Worm (Caenorhabditis elegans): ENCODE data around the gene T05B9.2.
A peak's percentile ranks its signal among the peaks of the same experiment; 100 is the strongest.

T05B9.2 gene

ce11 chrII:11268822-11269221 lies 13.2 kb downstream of the T05B9.2 start, which contains the start of gene cut-1:
Gene cut-1, plus strand, starts transcription at chrII:11269122.
- TF ChIP-seq F49E8.2 (tag; optimal IDR thresholded peaks at IDR 0.05; ENCODE audit: borderline replicate concordance) (no peak), dmd-9 (GFP tag; IDR thresholded peaks at IDR 0.05) (no peak), nhr-25 (tag; optimal IDR thresholded peaks at IDR 0.05; ENCODE audit: borderline replicate concordance, insufficient read depth) (no peak)

DNA sequence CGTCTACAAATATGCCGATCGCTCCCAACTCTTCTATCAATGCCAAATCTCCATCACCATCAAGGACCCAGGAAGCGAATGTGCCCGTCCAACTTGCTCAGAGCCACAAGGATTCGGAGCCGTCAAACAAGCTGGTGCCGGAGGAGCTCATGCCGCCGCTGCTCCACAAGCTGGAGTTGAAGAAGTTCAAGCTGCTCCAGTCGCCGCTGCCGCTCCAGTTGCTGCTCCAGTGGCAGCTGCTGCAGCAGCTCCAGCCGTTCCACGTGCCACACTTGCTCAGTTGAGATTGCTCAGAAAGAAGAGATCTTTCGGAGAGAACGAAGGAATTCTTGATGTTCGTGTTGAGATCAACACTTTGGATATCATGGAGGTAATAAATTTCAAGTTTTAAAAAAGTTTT lies 15.2 kb downstream of the T05B9.2 start:
- TF ChIP-seq F26F4.8 (GFP tag; conservative IDR thresholded peaks at IDR 0.05) (no peak), set-16 (GFP tag; IDR thresholded peaks at IDR 0.05) (peak; percentile 91)

- no peak for TF ChIP-seq T20F7.1 (GFP tag; optimal IDR thresholded peaks at IDR 0.05)
- no peak for TF ChIP-seq lir-3 (tag; optimal IDR thresholded peaks at IDR 0.05)
- no peak for TF ChIP-seq Y75B8A.6 (GFP tag; IDR thresholded peaks at IDR 0.05)
- no peak for TF ChIP-seq madf-5 (GFP tag; IDR thresholded peaks at IDR 0.05)
- no peak for TF ChIP-seq pqm-1 (tag; optimal IDR thresholded peaks at IDR 0.05)
- TF ChIP-seq fkh-10 (GFP tag; optimal IDR thresholded peaks at IDR 0.05): no peak
- TF ChIP-seq D1046.2 (GFP tag; IDR thresholded peaks at IDR 0.05): no peak
- TF ChIP-seq zip-2 (tag; optimal IDR thresholded peaks at IDR 0.05): no peak
- TF ChIP-seq arid-1 (GFP tag; conservative IDR thresholded peaks at IDR 0.05): no peak
- no peak for TF ChIP-seq egl-27 (tag; optimal IDR thresholded peaks at IDR 0.05)
- no peak for TF ChIP-seq zip-11 (GFP tag; IDR thresholded peaks at IDR 0.05)
Observed at ce11 chrII:11274876-11275275, 19.2 kb downstream of the T05B9.2 start.

DNA sequence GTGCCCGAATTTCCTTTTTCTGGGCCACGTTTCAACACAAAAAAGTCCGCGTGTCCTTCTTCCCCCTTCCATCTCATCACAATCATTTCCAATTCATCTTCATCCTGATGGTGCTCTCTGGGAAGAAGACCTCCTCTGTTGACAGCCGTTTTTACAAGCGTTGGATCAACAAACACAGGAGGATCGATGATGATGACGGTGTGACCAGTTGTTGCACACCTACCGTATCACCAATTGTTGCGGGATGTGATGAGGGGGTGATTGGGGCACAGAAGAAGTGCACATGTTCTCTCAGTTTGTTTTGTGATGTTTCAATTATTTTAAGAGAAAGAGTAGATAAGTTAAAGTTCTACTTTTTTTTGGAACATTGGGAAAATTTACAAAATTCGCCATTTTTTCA lies 19.8 kb downstream of the T05B9.2 start:
- TF ChIP-seq nhr-10 (tag; optimal IDR thresholded peaks at IDR 0.05): no peak

DNA sequence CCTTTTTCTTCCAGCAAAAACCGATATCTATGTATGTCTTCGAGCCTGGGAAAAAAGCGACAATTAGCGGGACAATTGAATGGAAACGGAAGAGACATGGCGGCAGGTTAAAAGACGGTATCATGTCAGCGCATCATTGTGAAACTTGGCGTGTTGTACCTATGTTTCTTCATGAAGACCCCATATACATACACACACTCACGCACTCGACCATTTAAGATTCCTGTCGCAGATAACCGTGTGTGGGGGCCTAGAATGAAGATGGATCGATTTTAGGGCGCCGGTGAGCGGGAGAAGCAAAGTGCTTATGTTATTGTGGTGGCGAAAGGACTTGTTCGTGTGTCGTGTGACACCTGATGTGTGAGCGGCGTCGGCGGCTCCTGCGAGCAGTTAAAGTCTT lies 21.2 kb downstream of the T05B9.2 start:
- TF ChIP-seq unc-62 (GFP tag; optimal IDR thresholded peaks at IDR 0.05 in 1 of 2) (peak in 1 of 2 experiments; percentile 1), unc-62 (tag; optimal IDR thresholded peaks at IDR 0.05) (no peak), vab-7 (GFP tag; IDR thresholded peaks at IDR 0.05) (no peak)

DNA sequence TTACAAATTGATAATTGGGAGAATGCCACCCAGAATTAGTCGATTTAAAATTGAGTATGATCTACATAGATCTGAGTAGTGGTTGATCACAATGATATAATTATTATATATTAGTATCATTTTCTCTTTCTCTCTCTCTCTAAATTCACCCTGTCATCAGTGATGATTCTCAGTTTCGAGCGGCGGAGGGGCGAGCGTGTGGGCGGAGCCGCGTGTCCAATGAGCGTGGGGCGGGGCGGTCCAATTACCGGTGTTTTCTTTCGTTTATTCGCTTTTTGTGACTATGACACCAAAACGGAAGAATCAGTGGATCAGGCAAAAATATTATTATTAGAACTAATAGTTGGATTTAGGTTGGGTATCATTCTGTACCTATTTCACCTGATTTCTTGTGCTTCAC lies 24.3 kb downstream of the T05B9.2 start:
- TF ChIP-seq set-16 (GFP tag; IDR thresholded peaks at IDR 0.05) (0 out of 2 replicates have a peak, but pooled peaks have one; percentile 11), ceh-32 (tag; optimal IDR thresholded peaks at IDR 0.05; ENCODE audit: poor library complexity) (no peak)

ce11 chrII:11281177-11281576 lies 25.5 kb downstream of the T05B9.2 start:
- TF ChIP-seq saeg-2 (GFP tag; IDR thresholded peaks at IDR 0.05) (no peak), dmd-9 (GFP tag; IDR thresholded peaks at IDR 0.05) (no peak), nhr-11 (tag; optimal IDR thresholded peaks at IDR 0.05) (no peak), ces-1 (GFP tag; optimal IDR thresholded peaks at IDR 0.05) (no peak), nhr-77 (tag; optimal IDR thresholded peaks at IDR 0.05) (no peak), spr-1 (tag; optimal IDR thresholded peaks at IDR 0.05) (no peak)

DNA sequence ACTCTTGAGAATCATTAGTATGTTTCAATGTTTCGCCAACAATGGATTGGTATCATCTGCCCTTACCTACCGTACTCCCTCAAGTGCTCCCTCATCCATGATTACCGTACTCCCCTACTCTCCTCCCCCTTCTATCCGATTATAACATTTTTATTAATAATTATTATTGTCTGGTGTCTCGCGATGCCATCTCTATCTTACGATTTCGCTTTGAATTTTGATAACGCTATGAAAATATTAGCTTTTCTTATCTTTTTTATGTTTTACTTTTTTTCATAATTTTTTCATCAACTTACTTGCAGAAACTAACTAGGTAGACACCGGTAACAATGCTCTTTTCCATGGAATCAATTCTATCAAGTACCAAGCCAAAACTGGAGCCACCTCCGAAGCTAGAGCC lies 26.0 kb downstream of the T05B9.2 start, which contains the start of gene unc-130:
Gene unc-130, plus strand, starts transcription at position 301 of the 400 bp plus-strand sequence.
- no peak for TF ChIP-seq jun-1 (tag; optimal IDR thresholded peaks at IDR 0.05)
- no peak for TF ChIP-seq fos-1 (tag; optimal IDR thresholded peaks at IDR 0.05)
- TF ChIP-seq dmd-8 (GFP tag; IDR thresholded peaks at IDR 0.05): no peak
- TF ChIP-seq ceh-62 (tag; optimal IDR thresholded peaks at IDR 0.05): no peak
- no peak for TF ChIP-seq lim-7 (GFP tag; IDR thresholded peaks at IDR 0.05)
- no peak for TF ChIP-seq Y105C5A.15 (GFP tag; IDR thresholded peaks at IDR 0.05)
- TF ChIP-seq aly-2 (tag; optimal IDR thresholded peaks at IDR 0.05): no peak
- no peak for TF ChIP-seq ceh-82 (tag; optimal IDR thresholded peaks at IDR 0.05)
- TF ChIP-seq skn-1 (tag; optimal IDR thresholded peaks at IDR 0.05): no peak
- no peak for TF ChIP-seq duxl-1 (tag; optimal IDR thresholded peaks at IDR 0.05; ENCODE audit: poor library complexity)
- no peak for TF ChIP-seq nhr-28 (tag; optimal IDR thresholded peaks at IDR 0.05)
- no peak for TF ChIP-seq arid-1 (GFP tag; conservative IDR thresholded peaks at IDR 0.05)
- no peak for TF ChIP-seq saeg-2 (GFP tag; IDR thresholded peaks at IDR 0.05)
- TF ChIP-seq ceh-44 (GFP tag; IDR thresholded peaks at IDR 0.05): no peak
- no peak for TF ChIP-seq nhr-25 (tag; optimal IDR thresholded peaks at IDR 0.05; ENCODE audit: borderline replicate concordance, insufficient read depth)
